Fruit fly (Drosophila melanogaster) whole organism, embryonic: ENCODE results near the gene CG1632.

Experiments
- CG10979 ChIP-seq: fragments of 200-800 bp; sonication (Bioruptor generic); optimal IDR thresholded peaks from 2 replicates; lab custom pipeline; 2018; ENCODE audit warnings: missing biosample characterization, mild to moderate bottlenecking, missing genetic modification characterization, moderate library complexity
- CG12155 ChIP-seq: fragments of 200-800 bp; sonication (Bioruptor generic); optimal IDR thresholded peaks from 3 replicates; lab custom pipeline; 2016; ENCODE audit warnings: missing biosample characterization, missing genetic modification characterization
- CG12659 ChIP-seq: fragments of 200-800 bp; sonication (Bioruptor generic); optimal IDR thresholded peaks from 3 replicates; lab custom pipeline; 2017; ENCODE audit warnings: mild to moderate bottlenecking, missing biosample characterization, missing genetic modification reagents, missing genetic modification characterization
- CG13775 ChIP-seq: fragments of 200-800 bp; sonication (Bioruptor generic); optimal IDR thresholded peaks from 3 replicates; lab custom pipeline; 2017; ENCODE audit warnings: missing biosample characterization, mild to moderate bottlenecking, missing genetic modification characterization
- CG14710 ChIP-seq: fragments of 200-800 bp; sonication (Bioruptor generic); optimal IDR thresholded peaks from 3 replicates; lab custom pipeline; 2019; ENCODE audit warnings: missing biosample characterization, mild to moderate bottlenecking, missing genetic modification characterization, moderate library complexity
- CG15073 ChIP-seq: fragments of 200-800 bp; sonication (Bioruptor generic); optimal IDR thresholded peaks from 2 replicates; lab custom pipeline; 2016; ENCODE audit warnings: missing biosample characterization, missing genetic modification characterization
- CG1529 ChIP-seq: fragments of 200-800 bp; sonication (Bioruptor generic); optimal IDR thresholded peaks from 3 replicates; lab custom pipeline; 2018; ENCODE audit warnings: missing biosample characterization, missing genetic modification characterization
- CG17359 ChIP-seq: fragments of 200-800 bp; sonication (Bioruptor generic); optimal IDR thresholded peaks from 3 replicates; lab custom pipeline; 2018; ENCODE audit warnings: missing biosample characterization, mild to moderate bottlenecking, missing genetic modification characterization, moderate library complexity
- CG17829 ChIP-seq: fragments of 200-800 bp; optimal IDR thresholded peaks from 2 replicates; lab custom pipeline; 2019; ENCODE audit warnings: missing biosample characterization, mild to moderate bottlenecking, missing genetic modification characterization, moderate library complexity
- CG18262 ChIP-seq: fragments of 200-800 bp; optimal IDR thresholded peaks from 3 replicates; lab custom pipeline; 2019; ENCODE audit warnings: missing biosample characterization, mild to moderate bottlenecking, missing genetic modification characterization, moderate library complexity
- CG2712 ChIP-seq: fragments of 200-800 bp; optimal IDR thresholded peaks from 3 replicates; lab custom pipeline; 2019; ENCODE audit warnings: missing biosample characterization, mild to moderate bottlenecking, missing genetic modification characterization, moderate library complexity
- CG30403 ChIP-seq: fragments of 200-800 bp; sonication (Bioruptor generic); optimal IDR thresholded peaks from 3 replicates; lab custom pipeline; 2016; ENCODE audit warnings: missing biosample characterization, missing genetic modification characterization
- CG33557 ChIP-seq: fragments of 200-800 bp; sonication (Bioruptor generic); optimal IDR thresholded peaks from 2 replicates; lab custom pipeline; 2019; ENCODE audit warnings: missing biosample characterization, mild to moderate bottlenecking, missing genetic modification characterization, moderate library complexity
- CG3838 ChIP-seq: fragments of 200-800 bp; sonication (Bioruptor generic); optimal IDR thresholded peaks from 3 replicates; lab custom pipeline; 2016; ENCODE audit warnings: missing biosample characterization, missing genetic modification characterization
- CG4820 ChIP-seq: fragments of 200-800 bp; sonication (Bioruptor generic); optimal IDR thresholded peaks from 3 replicates; lab custom pipeline; 2016; ENCODE audit warnings: missing biosample characterization, missing genetic modification characterization
- CG5180 ChIP-seq: fragments of 200-800 bp; sonication (Bioruptor generic); optimal IDR thresholded peaks from 3 replicates; lab custom pipeline; 2017; ENCODE audit warnings: missing biosample characterization, missing genetic modification characterization, mild to moderate bottlenecking, moderate library complexity, missing genetic modification reagents
- CG8388 ChIP-seq: fragments of 200-800 bp; sonication (Bioruptor generic); optimal IDR thresholded peaks from 2 replicates; lab custom pipeline; 2019; ENCODE audit warnings: missing biosample characterization, mild to moderate bottlenecking, missing genetic modification characterization, moderate library complexity
- D ChIP-seq, 2 experiments: fragments of 200-800 bp in 1 of 2; fragments of >200 bp in 1 of 2; sonication (Bioruptor generic) in 1 of 2; optimal IDR thresholded peaks; 2 replicates in 1 of 2; 3 replicates in 1 of 2; lab custom pipeline; 2017; ENCODE audit warnings: mild to moderate bottlenecking in 1 of 2, missing biosample characterization in 1 of 2, missing genetic modification characterization in 1 of 2, missing genetic modification reagents in 1 of 2
- Dref ChIP-seq: fragments of 200-800 bp; sonication (Bioruptor generic); IDR thresholded peaks from 2 replicates; pipeline ENCODE4 v1.3.6; 2022; ENCODE audit warnings: missing biosample characterization, missing genetic modification characterization
- Drgx ChIP-seq: fragments of 200-800 bp; sonication (Bioruptor generic); IDR thresholded peaks from 2 replicates; pipeline ENCODE4 v1.3.6; 2022; ENCODE audit warnings: missing biosample characterization, missing genetic modification characterization
- Elba2 ChIP-seq: fragments of 200-800 bp; sonication (Bioruptor generic); optimal IDR thresholded peaks from 3 replicates; lab custom pipeline; 2016; ENCODE audit warnings: missing biosample characterization, missing genetic modification characterization
- Ets65A ChIP-seq: fragments of 200-800 bp; sonication (Bioruptor generic); peaks from one replicate; lab custom pipeline; 2016; ENCODE audit warnings: missing biosample characterization, missing genetic modification characterization
- H15 ChIP-seq: fragments of 200-800 bp; sonication (Bioruptor generic); IDR thresholded peaks from 3 replicates; pipeline ENCODE4 v1.3.6; 2022; ENCODE audit warnings: missing biosample characterization, missing genetic modification characterization
- Hand ChIP-seq: fragments of 200-800 bp; sonication (Bioruptor generic); optimal IDR thresholded peaks from 2 replicates; lab custom pipeline; 2017; ENCODE audit warnings: mild to moderate bottlenecking, missing biosample characterization, missing genetic modification reagents, missing genetic modification characterization
- Hsf ChIP-seq: fragments of 200-800 bp; sonication (Bioruptor generic); optimal IDR thresholded peaks from 3 replicates; lab custom pipeline; 2016; ENCODE audit warnings: missing biosample characterization, missing genetic modification characterization
- NFAT ChIP-seq: fragments of 200-800 bp; sonication (Bioruptor generic); IDR thresholded peaks from 2 replicates; pipeline ENCODE4 v1.3.6; 2022; ENCODE audit warnings: missing biosample characterization, missing genetic modification characterization
- Oli ChIP-seq: fragments of 200-800 bp; sonication (Bioruptor generic); optimal IDR thresholded peaks from 2 replicates; lab custom pipeline; 2018; ENCODE audit warnings: missing biosample characterization, mild to moderate bottlenecking, missing genetic modification characterization, moderate library complexity
- TFAM ChIP-seq: fragments of 200-800 bp; sonication (Bioruptor generic); optimal IDR thresholded peaks from 2 replicates; lab custom pipeline; 2017; ENCODE audit warnings: missing biosample characterization, missing genetic modification characterization, inconsistent platforms
- Xrp1 ChIP-seq: fragments of 200-800 bp; sonication (Bioruptor generic); IDR thresholded peaks from 2 replicates; pipeline ENCODE4 v1.3.6; 2022; ENCODE audit warnings: missing biosample characterization, missing genetic modification characterization
- ap ChIP-seq: fragments of 200-800 bp; sonication (Bioruptor generic); IDR thresholded peaks from 2 replicates; pipeline ENCODE4 v1.3.6; 2022; ENCODE audit warnings: missing biosample characterization, missing genetic modification characterization
- bowl ChIP-seq: fragments of 200-800 bp; sonication (Bioruptor generic); IDR thresholded peaks from 2 replicates; pipeline ENCODE4 v1.3.6; 2022; ENCODE audit warnings: missing biosample characterization, missing genetic modification characterization
- ci ChIP-seq: fragments of 200-800 bp; sonication (Bioruptor generic); IDR thresholded peaks from 3 replicates; pipeline ENCODE4 v1.3.6; 2022; ENCODE audit warnings: missing biosample characterization, missing genetic modification characterization
- da ChIP-seq: fragments of 200-800 bp; sonication (Bioruptor generic); optimal IDR thresholded peaks from 2 replicates; lab custom pipeline; 2016; ENCODE audit warnings: missing biosample characterization, missing genetic modification characterization
- fd96Cb ChIP-seq: fragments of 200-800 bp; sonication (Bioruptor generic); optimal IDR thresholded peaks from 2 replicates; lab custom pipeline; 2018; ENCODE audit warnings: missing biosample characterization, mild to moderate bottlenecking, missing genetic modification characterization, moderate library complexity
- gcm2 ChIP-seq: fragments of 200-800 bp; sonication (Bioruptor generic); optimal IDR thresholded peaks from 2 replicates; lab custom pipeline; 2016; ENCODE audit warnings: missing biosample characterization, missing genetic modification characterization
- lilli ChIP-seq: fragments of 200-800 bp; sonication (Bioruptor generic); optimal IDR thresholded peaks from 3 replicates; lab custom pipeline; 2016; ENCODE audit warnings: missing biosample characterization, missing genetic modification characterization
- maf-S ChIP-seq: fragments of 200-800 bp; sonication (Bioruptor generic); optimal IDR thresholded peaks from 2 replicates; lab custom pipeline; 2016; ENCODE audit warnings: missing biosample characterization, missing genetic modification characterization
- nerfin-1 ChIP-seq: fragments of 200-800 bp; sonication (Bioruptor generic); optimal IDR thresholded peaks from 3 replicates; lab custom pipeline; 2019; ENCODE audit warnings: missing biosample characterization, mild to moderate bottlenecking, missing genetic modification characterization, moderate library complexity
- nmo ChIP-seq: fragments of 200-800 bp; sonication (Bioruptor generic); optimal IDR thresholded peaks from 2 replicates; lab custom pipeline; 2018; ENCODE audit warnings: missing biosample characterization, mild to moderate bottlenecking, missing genetic modification characterization, moderate library complexity
- oc ChIP-seq: fragments of 200-800 bp; sonication (Bioruptor generic); optimal IDR thresholded peaks from 2 replicates; lab custom pipeline; 2018; ENCODE audit warnings: missing biosample characterization, mild to moderate bottlenecking, missing genetic modification characterization, moderate library complexity
- phol ChIP-seq: fragments of 200-800 bp; sonication (Bioruptor generic); optimal IDR thresholded peaks from 3 replicates; lab custom pipeline; 2018; ENCODE audit warnings: missing biosample characterization, mild to moderate bottlenecking, missing genetic modification characterization, moderate library complexity
- pnt ChIP-seq: fragments of 200-800 bp; sonication (Bioruptor generic); optimal IDR thresholded peaks from 3 replicates; lab custom pipeline; 2016; ENCODE audit warnings: missing biosample characterization, missing genetic modification characterization
- repo ChIP-seq: fragments of 200-800 bp; sonication (Bioruptor generic); optimal IDR thresholded peaks from 2 replicates; lab custom pipeline; 2016; ENCODE audit warnings: missing biosample characterization, missing genetic modification characterization
- row ChIP-seq: fragments of 200-800 bp; sonication (Bioruptor generic); IDR thresholded peaks from 3 replicates; pipeline ENCODE4 v1.3.6; 2022; ENCODE audit warnings: missing biosample characterization, missing genetic modification characterization
- schlank ChIP-seq: fragments of 200-800 bp; sonication (Bioruptor generic); optimal IDR thresholded peaks from 2 replicates; lab custom pipeline; 2018; ENCODE audit warnings: missing biosample characterization, mild to moderate bottlenecking, missing genetic modification characterization
- ssp ChIP-seq: fragments of 200-800 bp; sonication (Bioruptor generic); IDR thresholded peaks from 2 replicates; pipeline ENCODE4 v1.3.6; 2022; ENCODE audit warnings: missing biosample characterization, missing genetic modification characterization
- trem ChIP-seq: fragments of 200-800 bp; optimal IDR thresholded peaks from 3 replicates; lab custom pipeline; 2019; ENCODE audit warnings: missing biosample characterization, mild to moderate bottlenecking, missing genetic modification characterization, moderate library complexity
- unpg ChIP-seq: fragments of 200-800 bp; sonication (Bioruptor generic); optimal IDR thresholded peaks from 3 replicates; lab custom pipeline; 2018; ENCODE audit warnings: missing biosample characterization, mild to moderate bottlenecking, missing genetic modification characterization, moderate library complexity
- zfh1 ChIP-seq: fragments of 200-800 bp; sonication (Bioruptor generic); IDR thresholded peaks from 3 replicates; pipeline ENCODE4 v1.3.6; 2022; ENCODE audit warnings: missing biosample characterization, missing genetic modification characterization

The CG1632 gene

dm6 chrX:8258281-8258802, 5.9 kb downstream of the CG1632 start (continued):
- TF ChIP-seq Hand (GFP tag; lab: Kevin White, UChicago): no peak
- no peak for TF ChIP-seq maf-S (GFP tag; lab: Kevin White, UChicago)
- TF ChIP-seq CG33557 (GFP tag; lab: Kevin White, UChicago): no peak
- TF ChIP-seq oc: peak; percentile 24
- no peak for TF ChIP-seq H15
- no peak for TF ChIP-seq repo (GFP tag; lab: Kevin White, UChicago)
- TF ChIP-seq Elba2: no peak
- TF ChIP-seq row (GFP tag; lab: Robert Waterston, UW): 0 out of 3 replicates have a peak, but pooled peaks have one; percentile 6
- peak; percentile 46; the same call in 1 of the 2 replicates for TF ChIP-seq Drgx
- no peak for TF ChIP-seq CG14710 (tag; lab: Kevin White, UChicago)
- no peak for TF ChIP-seq da (GFP tag; lab: Kevin White, UChicago)
- TF ChIP-seq CG5180 (GFP tag; lab: Kevin White, UChicago): no peak
- TF ChIP-seq CG12659 (GFP tag; lab: Kevin White, UChicago): no peak
- no peak for TF ChIP-seq Xrp1 (GFP tag; lab: Robert Waterston, UW)
- no peak for TF ChIP-seq CG3838 (GFP tag; lab: Kevin White, UChicago)
- TF ChIP-seq NFAT: no peak
- no peak for TF ChIP-seq nerfin-1 (tag; lab: Kevin White, UChicago)
- no peak for TF ChIP-seq CG17829 (tag; lab: Kevin White, UChicago)

dm6 chrX:8259881-8260280, 7.4 kb downstream of the CG1632 start:
- TF ChIP-seq bowl (GFP tag; lab: Robert Waterston, UW) (no peak), ap (GFP tag; lab: Robert Waterston, UW) (peak; percentile 18; the same call in 1 of the 2 replicates), H15 (no peak), Ets65A (no peak), Oli (tag; lab: Kevin White, UChicago) (peak; percentile 24), unpg (GFP tag; lab: Kevin White, UChicago) (peak; percentile 35), CG12155 (GFP tag; lab: Kevin White, UChicago) (no peak), CG4820 (peak; percentile 7), phol (tag; lab: Kevin White, UChicago) (peak; percentile 48), CG18262 (tag; lab: Kevin White, UChicago) (peak; percentile 35), CG8388 (peak; percentile 18), fd96Cb (peak; percentile 44), CG17829 (tag; lab: Kevin White, UChicago) (peak; percentile 12), Dref (GFP tag; lab: Robert Waterston, UW) (no peak), pnt (GFP tag; lab: Kevin White, UChicago) (no peak), CG2712 (tag; lab: Kevin White, UChicago) (peak; percentile 59), CG30403 (peak; percentile 9), ci (0 out of 3 replicates have a peak, but pooled peaks have one; percentile 48), CG1529 (GFP tag; lab: Kevin White, UChicago) (peak; percentile 13), CG15073 (no peak), trem (tag; lab: Kevin White, UChicago) (peak; percentile 20), ssp (GFP tag; lab: Robert Waterston, UW) (0 out of 2 replicates have a peak, but pooled peaks have one; percentile 32), nmo (GFP tag; lab: Kevin White, UChicago) (peak; percentile 40), CG13775 (no peak), zfh1 (peak; percentile 64), CG17359 (tag; lab: Kevin White, UChicago) (peak; percentile 33), lilli (GFP tag; lab: Kevin White, UChicago) (no peak), gcm2 (GFP tag; lab: Kevin White, UChicago) (no peak), TFAM (GFP tag; lab: Kevin White, UChicago) (no peak), CG10979 (tag; lab: Kevin White, UChicago) (peak; percentile 62), D (optimal IDR thresholded peaks at IDR 0.05; lab: Kevin White, UChicago) (no peak), D (GFP tag; optimal IDR thresholded peaks at IDR 0.05; lab: Kevin White, UChicago) (peak; percentile 28), Hsf (GFP tag; lab: Kevin White, UChicago) (peak; percentile 12), schlank (no peak)
